Worm (Caenorhabditis elegans) whole organism, L4 larva: ENCODE data around the gene W06E11.1.

Source experiments
- F10B5.3 ChIP-seq: sonication (generic microtip); optimal IDR thresholded peaks from 2 replicates; lab custom pipeline; 2016; ENCODE audit warnings: mild to moderate bottlenecking, missing genetic modification characterization, missing compliant biosample characterization
- F26F4.8 ChIP-seq: fragments of 200-800 bp; sonication (Bioruptor generic); conservative IDR thresholded peaks from 2 replicates; pipeline ENCODE4 v1.3.6; 2022; ENCODE audit warnings: missing genetic modification characterization, missing compliant biosample characterization
- F37D6.2 ChIP-seq: sonication (generic microtip); optimal IDR thresholded peaks from 2 replicates; lab custom pipeline; 2016; ENCODE audit warnings: mild to moderate bottlenecking, missing genetic modification characterization, missing compliant biosample characterization
- F44E2.7 ChIP-seq: fragments of 200-800 bp; sonication (Bioruptor generic); IDR thresholded peaks from 2 replicates; pipeline ENCODE4 v2.1.2; 2022; ENCODE audit warnings: missing genetic modification characterization, missing compliant biosample characterization
- R02D3.7 ChIP-seq: fragments of 150-350 bp; sonication (generic microtip); optimal IDR thresholded peaks from 3 replicates; lab custom pipeline; 2014; ENCODE audit warnings: missing biosample characterization, missing genetic modification characterization
- T20F7.1 ChIP-seq: fragments of 200-800 bp; sonication (Bioruptor generic); optimal IDR thresholded peaks from 2 replicates; lab custom pipeline; 2018; ENCODE audit warnings: mild to moderate bottlenecking, missing genetic modification characterization, missing compliant biosample characterization
- T26A8.4 ChIP-seq: fragments of 200-800 bp; sonication (Bioruptor generic); IDR thresholded peaks from 2 replicates; pipeline ENCODE4 v1.3.6; 2022; ENCODE audit warnings: missing genetic modification characterization, missing compliant biosample characterization
- Y48G9A.11 ChIP-seq: fragments of 200-800 bp; sonication (Bioruptor generic); IDR thresholded peaks from 2 replicates; pipeline ENCODE4 v1.3.6; 2022; ENCODE audit warnings: missing genetic modification reagents, missing genetic modification characterization, missing compliant biosample characterization
- ZK337.2 ChIP-seq: fragments of 200-800 bp; sonication (Bioruptor generic); IDR thresholded peaks from 2 replicates; pipeline ENCODE4 v1.3.6; 2022; ENCODE audit warnings: missing genetic modification reagents, missing genetic modification characterization, missing compliant biosample characterization
- ZK546.5 ChIP-seq, 2 experiments: sonication (generic microtip); optimal IDR thresholded peaks; 2 replicates each; lab custom pipeline; 2017; ENCODE audit warnings: missing biosample characterization in 2 of 2, missing genetic modification characterization in 2 of 2
- aha-1 ChIP-seq: fragments of 150-350 bp; peaks from one replicate; lab custom pipeline; 2014; ENCODE audit warnings: missing biosample characterization, missing genetic modification characterization
- aly-2 ChIP-seq: sonication (generic microtip); optimal IDR thresholded peaks from 2 replicates; lab custom pipeline; 2018; ENCODE audit warnings: missing biosample characterization, missing genetic modification characterization
- ama-1 ChIP-seq: fragments of 150-350 bp; optimal IDR thresholded peaks from 2 replicates; lab custom pipeline; 2014; ENCODE audit warnings: inconsistent platforms, mixed read lengths
- ceh-20 ChIP-seq: fragments of 200-800 bp; sonication (Bioruptor generic); IDR thresholded peaks from 2 replicates; pipeline ENCODE4 v1.3.6; 2022; ENCODE audit warnings: missing genetic modification reagents, missing genetic modification characterization, missing compliant biosample characterization
- ceh-28 ChIP-seq: fragments of 150-350 bp; optimal IDR thresholded peaks from 2 replicates; lab custom pipeline; 2014; ENCODE audit warnings: missing biosample characterization, missing genetic modification reagents, missing genetic modification characterization
- ceh-82 ChIP-seq: sonication (generic microtip); optimal IDR thresholded peaks from 2 replicates; lab custom pipeline; 2017; ENCODE audit warnings: missing biosample characterization, missing genetic modification characterization
- cey-2 ChIP-seq: sonication (generic microtip); optimal IDR thresholded peaks from 3 replicates; lab custom pipeline; 2017; ENCODE audit warnings: missing genetic modification characterization, mild to moderate bottlenecking, missing compliant biosample characterization, antibody characterized with exemption, borderline replicate concordance; ENCODE audit not compliant: insufficient read depth
- ctbp-1 ChIP-seq: fragments of 200-800 bp; sonication (Bioruptor generic); IDR thresholded peaks from 2 replicates; pipeline ENCODE4 v1.3.6; 2022; ENCODE audit warnings: missing genetic modification reagents, missing genetic modification characterization, missing compliant biosample characterization
- dmd-8 ChIP-seq: fragments of 200-800 bp; sonication (Bioruptor generic); IDR thresholded peaks from 2 replicates; pipeline ENCODE4 v1.3.6; 2022; ENCODE audit warnings: missing genetic modification characterization, missing compliant biosample characterization
- dve-1 ChIP-seq: sonication (generic microtip); optimal IDR thresholded peaks from 2 replicates; lab custom pipeline; 2017; ENCODE audit warnings: antibody characterized with exemption, mild to moderate bottlenecking, missing genetic modification characterization, missing compliant biosample characterization; ENCODE audit not compliant: insufficient read depth
- egl-43 ChIP-seq: fragments of 200-800 bp; sonication (Bioruptor generic); IDR thresholded peaks from 2 replicates; pipeline ENCODE4 v1.3.6; 2022; ENCODE audit warnings: missing genetic modification reagents, missing genetic modification characterization, missing compliant biosample characterization
- fkh-10 ChIP-seq: fragments of 150-350 bp; optimal IDR thresholded peaks from 2 replicates; lab custom pipeline; 2014; ENCODE audit warnings: missing biosample characterization, missing genetic modification reagents, missing genetic modification characterization
- hif-1 ChIP-seq, 2 experiments: sonication (generic microtip); optimal IDR thresholded peaks; 2 replicates each; lab custom pipeline; 2016 to 2017; ENCODE audit warnings: missing compliant biosample characterization in 2 of 2, missing genetic modification characterization in 2 of 2, missing genetic modification reagents in 2 of 2, missing genotype in 2 of 2, mild to moderate bottlenecking in 1 of 2
- hlh-11 ChIP-seq: fragments of 200-800 bp; sonication (Bioruptor generic); optimal IDR thresholded peaks from 2 replicates; lab custom pipeline; 2018; ENCODE audit warnings: mild to moderate bottlenecking, missing genetic modification characterization, missing compliant biosample characterization
- jun-1 ChIP-seq: fragments of 150-350 bp; optimal IDR thresholded peaks from 2 replicates; lab custom pipeline; 2014; ENCODE audit warnings: missing biosample characterization, missing genetic modification reagents, missing genetic modification characterization
- lin-29 ChIP-seq: fragments of 200-800 bp; sonication (Bioruptor generic); IDR thresholded peaks from 2 replicates; pipeline ENCODE4 v1.3.6; 2022; ENCODE audit warnings: missing genetic modification reagents, missing genetic modification characterization, missing compliant biosample characterization
- lin-38 ChIP-seq: fragments of 200-800 bp; sonication (Bioruptor generic); IDR thresholded peaks from 2 replicates; pipeline ENCODE4 v1.3.6; 2022; ENCODE audit warnings: missing genetic modification reagents, missing genetic modification characterization, missing compliant biosample characterization
- madf-5 ChIP-seq, 2 experiments: fragments of 200-800 bp; sonication (Bioruptor generic); IDR thresholded peaks; 2 replicates each; pipeline ENCODE4 v1.3.6; 2022; ENCODE audit warnings: missing compliant biosample characterization in 2 of 2, missing genetic modification characterization in 2 of 2
- madf-9 ChIP-seq: fragments of 200-800 bp; sonication (Bioruptor generic); conservative IDR thresholded peaks from 2 replicates; pipeline ENCODE4 v1.3.6; 2022; ENCODE audit warnings: missing genetic modification reagents, missing genetic modification characterization, missing compliant biosample characterization
- mdl-1 ChIP-seq, 2 experiments: fragments of 150-350 bp in 1 of 2; sonication (generic microtip) in 1 of 2; optimal IDR thresholded peaks; 2 replicates each; lab custom pipeline; 2014 to 2017; ENCODE audit warnings: missing biosample characterization in 2 of 2, missing genetic modification characterization in 2 of 2
- mxl-2 ChIP-seq: fragments of 200-800 bp; sonication (Bioruptor generic); conservative IDR thresholded peaks from 2 replicates; pipeline ENCODE4 v1.3.6; 2022; ENCODE audit warnings: missing genetic modification reagents, missing genetic modification characterization, missing compliant biosample characterization
- mxl-3 ChIP-seq: fragments of 200-800 bp; sonication (Bioruptor generic); optimal IDR thresholded peaks from 2 replicates; lab custom pipeline; 2018; ENCODE audit warnings: mild to moderate bottlenecking, missing genetic modification characterization, missing compliant biosample characterization
- nhr-111 ChIP-seq: fragments of 200-800 bp; sonication (Bioruptor generic); optimal IDR thresholded peaks from 2 replicates; lab custom pipeline; 2018; ENCODE audit warnings: mild to moderate bottlenecking, missing genetic modification characterization, missing compliant biosample characterization
- nhr-237 ChIP-seq: sonication (generic microtip); optimal IDR thresholded peaks from 2 replicates; lab custom pipeline; 2017; ENCODE audit warnings: missing biosample characterization, missing genetic modification characterization
- nhr-28 ChIP-seq: fragments of 150-350 bp; optimal IDR thresholded peaks from 2 replicates; lab custom pipeline; 2014; ENCODE audit warnings: missing biosample characterization, missing genetic modification characterization
- nhr-42 ChIP-seq: fragments of 200-800 bp; sonication (Bioruptor generic); IDR thresholded peaks from 2 replicates; pipeline ENCODE4 v1.3.6; 2022; ENCODE audit warnings: missing genetic modification characterization, missing compliant biosample characterization
- nhr-48 ChIP-seq: sonication (generic microtip); optimal IDR thresholded peaks from 2 replicates; lab custom pipeline; 2016; ENCODE audit warnings: mild to moderate bottlenecking, missing genetic modification characterization, missing compliant biosample characterization
- nhr-76 ChIP-seq: fragments of 150-350 bp; optimal IDR thresholded peaks from 2 replicates; lab custom pipeline; 2014; ENCODE audit warnings: missing biosample characterization, missing genetic modification characterization
- pha-4 ChIP-seq, 2 experiments: fragments of 150-350 bp in 1 of 2; fragments of 200-800 bp in 1 of 2; sonication (Bioruptor generic) in 1 of 2; IDR thresholded peaks in 1 of 2; optimal IDR thresholded peaks in 1 of 2; 2 replicates each; pipeline versions ENCODE4 v1.3.6 to Lab custom; 2014 to 2022; ENCODE audit warnings: missing genetic modification characterization in 2 of 2, missing genetic modification reagents in 2 of 2, missing biosample characterization in 1 of 2, missing compliant biosample characterization in 1 of 2
- php-3 ChIP-seq: fragments of 200-800 bp; sonication (Bioruptor generic); IDR thresholded peaks from 2 replicates; pipeline ENCODE4 v1.3.6; 2022; ENCODE audit warnings: missing genetic modification reagents, missing genetic modification characterization, missing compliant biosample characterization
- pqm-1 ChIP-seq: sonication (generic microtip); optimal IDR thresholded peaks from 2 replicates; lab custom pipeline; 2017; ENCODE audit warnings: missing biosample characterization, missing genetic modification characterization
- rbr-2 ChIP-seq: sonication (generic microtip); optimal IDR thresholded peaks from 2 replicates; lab custom pipeline; 2016; ENCODE audit warnings: missing genotype, missing genetic modification characterization, missing compliant biosample characterization
- saeg-2 ChIP-seq: fragments of 200-800 bp; sonication (Bioruptor generic); IDR thresholded peaks from 2 replicates; pipeline ENCODE4 v1.3.6; 2022; ENCODE audit warnings: missing genetic modification reagents, missing genetic modification characterization, missing compliant biosample characterization
- snpc-1.2 ChIP-seq: fragments of 200-800 bp; sonication (Bioruptor generic); IDR thresholded peaks from 2 replicates; pipeline ENCODE4 v1.3.6; 2022; ENCODE audit warnings: missing genetic modification reagents, missing genetic modification characterization, missing compliant biosample characterization
- snpc-4 ChIP-seq: fragments of 150-350 bp; optimal IDR thresholded peaks from 2 replicates; lab custom pipeline; 2014; ENCODE audit warnings: missing biosample characterization, missing genetic modification characterization
- unc-39 ChIP-seq: sonication (generic microtip); optimal IDR thresholded peaks from 2 replicates; lab custom pipeline; 2017; ENCODE audit warnings: missing biosample characterization, missing genetic modification characterization
- vab-7 ChIP-seq: fragments of 200-800 bp; sonication (Bioruptor generic); IDR thresholded peaks from 2 replicates; pipeline ENCODE4 v1.3.6; 2022; ENCODE audit warnings: missing genetic modification reagents, missing genetic modification characterization, missing compliant biosample characterization
- zag-1 ChIP-seq: fragments of 150-350 bp; optimal IDR thresholded peaks from 2 replicates; lab custom pipeline; 2014; ENCODE audit warnings: missing biosample characterization, missing genetic modification characterization
- zfp-2 ChIP-seq: sonication (generic microtip); optimal IDR thresholded peaks from 2 replicates; lab custom pipeline; 2016; ENCODE audit warnings: mild to moderate bottlenecking, missing genetic modification characterization, missing compliant biosample characterization
- zfp-3 ChIP-seq: fragments of 200-800 bp; sonication (Bioruptor generic); conservative IDR thresholded peaks from 2 replicates; pipeline ENCODE4 v1.3.6; 2022; ENCODE audit warnings: missing genetic modification reagents, missing genetic modification characterization, missing compliant biosample characterization
- zip-2 ChIP-seq: fragments of 150-350 bp; optimal IDR thresholded peaks from 2 replicates; lab custom pipeline; 2014; ENCODE audit warnings: missing biosample characterization, missing genetic modification characterization

The W06E11.1 gene

ce11 chrIII:623754-624153 is 18.1 kb upstream of the W06E11.1 start (continued):
- TF ChIP-seq hif-1 (tag; optimal IDR thresholded peaks at IDR 0.05; lab: Kevin White, UChicago) (peak in 1 of 2 experiments; percentile 81), saeg-2 (0 out of 2 replicates have a peak, but pooled peaks have one; percentile 31), jun-1 (tag; lab: Kevin White, UChicago) (peak; percentile 58), Y48G9A.11 (GFP tag; lab: Robert Waterston, UW) (no peak), lin-38 (GFP tag; lab: Robert Waterston, UW) (peak; percentile 65), fkh-10 (GFP tag; lab: Kevin White, UChicago) (peak; percentile 25), pha-4 (GFP tag; IDR thresholded peaks at IDR 0.05; lab: Robert Waterston, UW) (peak; percentile 78), pha-4 (tag; optimal IDR thresholded peaks at IDR 0.05; lab: Kevin White, UChicago) (no peak), snpc-1.2 (GFP tag; lab: Robert Waterston, UW) (no peak), ZK337.2 (GFP tag; lab: Robert Waterston, UW) (no peak), nhr-76 (no peak), snpc-4 (tag; lab: Kevin White, UChicago) (no peak), zip-2 (tag; lab: Kevin White, UChicago) (no peak), egl-43 (GFP tag; lab: Robert Waterston, UW) (peak; percentile 63; the same call in 1 of the 2 replicates), nhr-237 (tag; lab: Kevin White, UChicago) (no peak), ctbp-1 (0 out of 2 replicates have a peak, but pooled peaks have one; percentile 59), nhr-48 (peak; percentile 83), ceh-82 (no peak), hlh-11 (tag; lab: Kevin White, UChicago) (peak; percentile 99), T20F7.1 (GFP tag; lab: Kevin White, UChicago) (no peak), dve-1 (tag; lab: Kevin White, UChicago) (peak; percentile 99), php-3 (peak; percentile 93), ceh-20 (GFP tag; lab: Robert Waterston, UW) (peak; percentile 86), mxl-3 (GFP tag; lab: Kevin White, UChicago) (peak; percentile 98), madf-5 (GFP tag; IDR thresholded peaks at IDR 0.05; lab: Robert Waterston, UW) (no peak), rbr-2 (tag; lab: Kevin White, UChicago) (peak; percentile 80), nhr-111 (GFP tag; lab: Kevin White, UChicago) (no peak), aly-2 (no peak), vab-7 (GFP tag; lab: Robert Waterston, UW) (no peak), ceh-28 (no peak), F10B5.3 (tag; lab: Kevin White, UChicago) (no peak), aha-1 (tag; lab: Kevin White, UChicago) (peak; percentile 99), nhr-42 (GFP tag; lab: Robert Waterston, UW) (no peak), pqm-1 (tag; lab: Kevin White, UChicago) (peak; percentile 97), F37D6.2 (tag; lab: Kevin White, UChicago) (peak; percentile 7), mxl-2 (GFP tag; lab: Robert Waterston, UW) (no peak), lin-29 (GFP tag; lab: Robert Waterston, UW) (no peak), madf-9 (peak; percentile 58; the same call in 1 of the 2 replicates), cey-2 (tag; lab: Kevin White, UChicago) (no peak), zfp-3 (no peak), zfp-2 (tag; lab: Kevin White, UChicago) (no peak), dmd-8 (GFP tag; lab: Robert Waterston, UW) (no peak), unc-39 (tag; lab: Kevin White, UChicago) (no peak), ZK546.5 (tag; optimal IDR thresholded peaks at IDR 0.05; lab: Kevin White, UChicago) (no peak), mdl-1 (tag; optimal IDR thresholded peaks at IDR 0.05; lab: Kevin White, UChicago) (peak; percentile 60 to 96), R02D3.7 (tag; lab: Kevin White, UChicago) (no peak), nhr-28 (tag; lab: Kevin White, UChicago) (peak; percentile 98), T26A8.4 (GFP tag; lab: Robert Waterston, UW) (peak; percentile 66; the same call in 1 of the 2 replicates), zag-1 (tag; lab: Kevin White, UChicago) (no peak), F44E2.7 (GFP tag; lab: Robert Waterston, UW) (no peak), F26F4.8 (GFP tag; lab: Robert Waterston, UW) (no peak), ama-1 (no peak)
